Fruit fly (Drosophila melanogaster) whole organism: ENCODE results near the gene mub.

Source experiments
- CG8478 ChIP-seq: fragments of >200 bp; optimal IDR thresholded peaks from 2 replicates; lab custom pipeline; 2018; ENCODE audit warnings: inconsistent platforms
- EcR ChIP-seq, 2 experiments: fragments of >200 bp; optimal IDR thresholded peaks; 2 replicates each; lab custom pipeline; 2017; ENCODE audit warnings: missing biosample characterization in 2 of 2, missing genetic modification characterization in 2 of 2, missing genetic modification reagents in 2 of 2
- pan ChIP-seq: fragments of >200 bp; optimal IDR thresholded peaks from 2 replicates; lab custom pipeline; 2017
- psq ChIP-seq: fragments of >200 bp; optimal IDR thresholded peaks from 2 replicates; lab custom pipeline; 2017
- usp ChIP-seq: fragments of >200 bp; optimal IDR thresholded peaks from 2 replicates; lab custom pipeline; 2017; ENCODE audit warnings: missing biosample characterization, missing genetic modification characterization, mixed read lengths

dm6 chr3L:21823236-21823635 lies 21.4 kb upstream of the mub start, which contains the start of gene CG7407:
- no peak for TF ChIP-seq psq (lab: Kevin White, UChicago)
- no peak for TF ChIP-seq pan (lab: Kevin White, UChicago)
- no peak for TF ChIP-seq usp (GFP tag; lab: Kevin White, UChicago)
- TF ChIP-seq EcR (GFP tag; optimal IDR thresholded peaks at IDR 0.05; lab: Kevin White, UChicago) = no peak
- TF ChIP-seq CG8478 (lab: Kevin White, UChicago) = no peak
